Fruit fly (Drosophila melanogaster) whole organism, embryonic: Measurements from ENCODE around the gene SerRS.

Experiments used
- B-H1 ChIP-seq: fragments of 200-800 bp; sonication (Bioruptor generic); IDR thresholded peaks from 3 replicates; pipeline ENCODE4 v1.3.6; 2022; ENCODE audit warnings: missing biosample characterization, missing genetic modification characterization
- Bteb2 ChIP-seq: fragments of 200-800 bp; sonication (Bioruptor generic); optimal IDR thresholded peaks from 2 replicates; lab custom pipeline; 2016; ENCODE audit warnings: missing biosample characterization, missing genetic modification characterization
- CG1024 ChIP-seq: fragments of 200-800 bp; sonication (Bioruptor generic); IDR thresholded peaks from 2 replicates; pipeline ENCODE4 v1.3.6; 2022; ENCODE audit warnings: missing biosample characterization, missing genetic modification characterization
- CG10274 ChIP-seq: fragments of 200-800 bp; sonication (Bioruptor generic); optimal IDR thresholded peaks from 3 replicates; lab custom pipeline; 2017; ENCODE audit warnings: missing biosample characterization, mild to moderate bottlenecking, missing genetic modification characterization
- CG11723 ChIP-seq: fragments of 200-800 bp; sonication (Bioruptor generic); optimal IDR thresholded peaks from 2 replicates; lab custom pipeline; 2017; ENCODE audit warnings: missing biosample characterization, mild to moderate bottlenecking, missing genetic modification characterization
- CG12219 ChIP-seq: fragments of 200-800 bp; sonication (Bioruptor generic); optimal IDR thresholded peaks from 3 replicates; lab custom pipeline; 2018; ENCODE audit warnings: missing biosample characterization, mild to moderate bottlenecking, missing genetic modification characterization
- CG1529 ChIP-seq: fragments of 200-800 bp; sonication (Bioruptor generic); optimal IDR thresholded peaks from 3 replicates; lab custom pipeline; 2018; ENCODE audit warnings: missing biosample characterization, missing genetic modification characterization
- CG17359 ChIP-seq: fragments of 200-800 bp; sonication (Bioruptor generic); optimal IDR thresholded peaks from 3 replicates; lab custom pipeline; 2018; ENCODE audit warnings: missing biosample characterization, mild to moderate bottlenecking, missing genetic modification characterization, moderate library complexity
- CG17361 ChIP-seq: fragments of 200-800 bp; sonication (Bioruptor generic); IDR thresholded peaks from 3 replicates; pipeline ENCODE4 v1.3.6; 2022; ENCODE audit warnings: missing biosample characterization, missing genetic modification characterization
- CG17829 ChIP-seq: fragments of 200-800 bp; optimal IDR thresholded peaks from 2 replicates; lab custom pipeline; 2019; ENCODE audit warnings: missing biosample characterization, mild to moderate bottlenecking, missing genetic modification characterization, moderate library complexity
- CG18764 ChIP-seq: fragments of 200-800 bp; sonication (Bioruptor generic); optimal IDR thresholded peaks from 3 replicates; lab custom pipeline; 2016; ENCODE audit warnings: missing biosample characterization, missing genetic modification characterization
- CG31441 ChIP-seq: fragments of 200-800 bp; sonication (Bioruptor generic); IDR thresholded peaks from 2 replicates; pipeline ENCODE4 v1.3.6; 2022; ENCODE audit warnings: missing biosample characterization, missing genetic modification characterization
- CG32532 ChIP-seq: fragments of 200-800 bp; sonication (Bioruptor generic); IDR thresholded peaks from 2 replicates; pipeline ENCODE4 v1.3.6; 2022; ENCODE audit warnings: missing biosample characterization, missing genetic modification characterization
- CG32767 ChIP-seq: fragments of 200-800 bp; sonication (Bioruptor generic); IDR thresholded peaks from 2 replicates; pipeline ENCODE4 v1.3.6; 2022; ENCODE audit warnings: missing biosample characterization, missing genetic modification characterization
- CG34422 ChIP-seq: fragments of 200-800 bp; sonication (Bioruptor generic); IDR thresholded peaks from 3 replicates; pipeline ENCODE4 v1.3.6; 2022; ENCODE audit warnings: missing biosample characterization, missing genetic modification characterization
- CG3726 ChIP-seq: fragments of 200-800 bp; sonication (Bioruptor generic); IDR thresholded peaks from 3 replicates; pipeline ENCODE4, ENCODE4 v1.3.6; 2022; ENCODE audit warnings: missing biosample characterization, missing genetic modification characterization
- CG3847 ChIP-seq: fragments of 200-800 bp; sonication (Bioruptor generic); IDR thresholded peaks from 2 replicates; pipeline ENCODE4 v1.3.6; 2022; ENCODE audit warnings: missing biosample characterization, missing genetic modification characterization
- CG4404 ChIP-seq: fragments of 200-800 bp; sonication (Bioruptor generic); IDR thresholded peaks from 2 replicates; pipeline ENCODE4 v1.3.6; 2022; ENCODE audit warnings: missing biosample characterization, missing genetic modification characterization
- CG4707 ChIP-seq: fragments of 200-800 bp; sonication (Bioruptor generic); optimal IDR thresholded peaks from 2 replicates; lab custom pipeline; 2018; ENCODE audit warnings: missing biosample characterization, mild to moderate bottlenecking, missing genetic modification characterization, moderate library complexity
- CG4820 ChIP-seq: fragments of 200-800 bp; sonication (Bioruptor generic); optimal IDR thresholded peaks from 3 replicates; lab custom pipeline; 2016; ENCODE audit warnings: missing biosample characterization, missing genetic modification characterization
- CG6175 ChIP-seq: fragments of 200-800 bp; sonication (Bioruptor generic); IDR thresholded peaks from 3 replicates; pipeline ENCODE4 v1.3.6; 2022; ENCODE audit warnings: missing biosample characterization, missing genetic modification characterization
- CG6272 ChIP-seq: fragments of 200-800 bp; sonication (Bioruptor generic); IDR thresholded peaks from 2 replicates; pipeline ENCODE4 v1.3.6; 2022; ENCODE audit warnings: missing biosample characterization, missing genetic modification characterization
- CG6683 ChIP-seq: fragments of 200-800 bp; sonication (Bioruptor generic); optimal IDR thresholded peaks from 2 replicates; lab custom pipeline; 2017; ENCODE audit warnings: missing biosample characterization, mild to moderate bottlenecking, missing genetic modification characterization, missing genetic modification reagents
- CG7928 ChIP-seq: fragments of 200-800 bp; sonication (Bioruptor generic); optimal IDR thresholded peaks from 2 replicates; lab custom pipeline; 2017; ENCODE audit warnings: missing biosample characterization, mild to moderate bottlenecking, missing genetic modification characterization
- CG8359 ChIP-seq: fragments of 200-800 bp; sonication (Bioruptor generic); optimal IDR thresholded peaks from 2 replicates; lab custom pipeline; 2017; ENCODE audit warnings: missing biosample characterization, mild to moderate bottlenecking, missing genetic modification characterization, borderline replicate concordance
- Chrac-16 ChIP-seq: fragments of 200-800 bp; sonication (Bioruptor generic); optimal IDR thresholded peaks from 3 replicates; lab custom pipeline; 2016; ENCODE audit warnings: missing biosample characterization, missing genetic modification characterization
- D ChIP-seq, 2 experiments: fragments of 200-800 bp in 1 of 2; fragments of >200 bp in 1 of 2; sonication (Bioruptor generic) in 1 of 2; optimal IDR thresholded peaks; 2 replicates in 1 of 2; 3 replicates in 1 of 2; lab custom pipeline; 2017; ENCODE audit warnings: mild to moderate bottlenecking in 1 of 2, missing biosample characterization in 1 of 2, missing genetic modification characterization in 1 of 2, missing genetic modification reagents in 1 of 2
- Dfd ChIP-seq, 2 experiments: fragments of >200 bp; optimal IDR thresholded peaks; 2 replicates each; lab custom pipeline; 2017; ENCODE audit warnings: missing biosample characterization in 2 of 2, missing genetic modification characterization in 2 of 2
- Dp ChIP-seq: fragments of 200-800 bp; sonication (Bioruptor generic); optimal IDR thresholded peaks from 2 replicates; lab custom pipeline; 2018; ENCODE audit warnings: missing biosample characterization, mild to moderate bottlenecking, missing genetic modification characterization, moderate library complexity
- Drgx ChIP-seq: fragments of 200-800 bp; sonication (Bioruptor generic); IDR thresholded peaks from 2 replicates; pipeline ENCODE4 v1.3.6; 2022; ENCODE audit warnings: missing biosample characterization, missing genetic modification characterization
- E2f1 ChIP-seq: fragments of 200-800 bp; sonication (Bioruptor generic); IDR thresholded peaks from 2 replicates; pipeline ENCODE4 v1.3.6; 2022; ENCODE audit warnings: missing biosample characterization, missing genetic modification characterization
- E2f2 ChIP-seq: fragments of 200-800 bp; sonication (Bioruptor generic); IDR thresholded peaks from 2 replicates; pipeline ENCODE4 v1.3.6; 2022; ENCODE audit warnings: missing biosample characterization, missing genetic modification characterization
- HLH3B ChIP-seq: fragments of 200-800 bp; sonication (Bioruptor generic); IDR thresholded peaks from 2 replicates; pipeline ENCODE4 v1.3.6; 2022; ENCODE audit warnings: missing biosample characterization, missing genetic modification characterization
- HLH54F ChIP-seq: fragments of 200-800 bp; sonication (Bioruptor generic); optimal IDR thresholded peaks from 3 replicates; lab custom pipeline; 2016; ENCODE audit warnings: missing biosample characterization, missing genetic modification characterization
- Optix ChIP-seq: fragments of 200-800 bp; sonication (Bioruptor generic); IDR thresholded peaks from 3 replicates; pipeline ENCODE4 v1.3.6; 2022; ENCODE audit warnings: missing biosample characterization, missing genetic modification characterization
- Sox100B ChIP-seq: fragments of 200-800 bp; sonication (Bioruptor generic); optimal IDR thresholded peaks from 3 replicates; lab custom pipeline; 2018; ENCODE audit warnings: missing biosample characterization, mild to moderate bottlenecking, missing genetic modification characterization
- Vsx1 ChIP-seq: fragments of 200-800 bp; sonication (Bioruptor generic); optimal IDR thresholded peaks from 2 replicates; lab custom pipeline; 2017; ENCODE audit warnings: missing biosample characterization, mild to moderate bottlenecking, missing genetic modification characterization, missing genetic modification reagents
- bsh ChIP-seq, 2 experiments: fragments of 200-800 bp; sonication (Bioruptor generic); optimal IDR thresholded peaks; 2 replicates each; lab custom pipeline; 2017 to 2018; ENCODE audit warnings: mild to moderate bottlenecking in 2 of 2, missing biosample characterization in 2 of 2, missing genetic modification characterization in 2 of 2, moderate library complexity in 1 of 2
- dm ChIP-seq: fragments of 200-800 bp; sonication (Bioruptor generic); optimal IDR thresholded peaks from 3 replicates; lab custom pipeline; 2016; ENCODE audit warnings: missing biosample characterization, missing genetic modification characterization
- emc ChIP-seq: fragments of 200-800 bp; sonication (Bioruptor generic); optimal IDR thresholded peaks from 2 replicates; lab custom pipeline; 2016; ENCODE audit warnings: missing biosample characterization, missing genetic modification characterization
- exex ChIP-seq: fragments of 200-800 bp; sonication (Bioruptor generic); optimal IDR thresholded peaks from 4 replicates; lab custom pipeline; 2018; ENCODE audit warnings: missing biosample characterization, mild to moderate bottlenecking, missing genetic modification characterization, moderate library complexity
- hbn ChIP-seq: fragments of 200-800 bp; sonication (Bioruptor generic); IDR thresholded peaks from 2 replicates; pipeline ENCODE4 v1.3.6; 2022; ENCODE audit warnings: missing biosample characterization, missing genetic modification characterization; ENCODE audit not compliant: partially characterized antibody
- hkb ChIP-seq, 2 experiments: fragments of 200-800 bp in 1 of 2; fragments of >200 bp in 1 of 2; sonication (Bioruptor generic) in 1 of 2; IDR thresholded peaks in 1 of 2; optimal IDR thresholded peaks in 1 of 2; 2 replicates each; pipeline versions ENCODE4 v1.3.6 to Lab custom; 2017 to 2022; ENCODE audit warnings: missing biosample characterization in 1 of 2, missing genetic modification characterization in 1 of 2
- kah ChIP-seq: fragments of 200-800 bp; sonication (Bioruptor generic); optimal IDR thresholded peaks from 2 replicates; lab custom pipeline; 2018; ENCODE audit warnings: missing biosample characterization, mild to moderate bottlenecking, missing genetic modification characterization
- mld ChIP-seq: fragments of 200-800 bp; sonication (Bioruptor generic); IDR thresholded peaks from 3 replicates; pipeline ENCODE4 v1.3.6; 2022; ENCODE audit warnings: missing biosample characterization, missing genetic modification characterization; ENCODE audit not compliant: partially characterized antibody
- run ChIP-seq: fragments of 200-800 bp; sonication (Bioruptor generic); optimal IDR thresholded peaks from 3 replicates; lab custom pipeline; 2018; ENCODE audit warnings: missing biosample characterization, mild to moderate bottlenecking, missing genetic modification characterization
- sc ChIP-seq, 3 experiments: fragments of >200 bp in 2 of 3; fragments of 200-800 bp in 1 of 3; sonication (Bioruptor generic) in 1 of 3; optimal IDR thresholded peaks; 2 replicates in 2 of 3; 3 replicates in 1 of 3; lab custom pipeline; 2017; ENCODE audit warnings: mild to moderate bottlenecking in 1 of 3, missing biosample characterization in 1 of 3, missing genetic modification characterization in 1 of 3, missing genetic modification reagents in 1 of 3
- sd ChIP-seq: fragments of 200-800 bp; sonication (Bioruptor generic); optimal IDR thresholded peaks from 3 replicates; lab custom pipeline; 2018; ENCODE audit warnings: missing biosample characterization, mild to moderate bottlenecking, missing genetic modification characterization, moderate library complexity
- usp ChIP-seq: fragments of >200 bp; optimal IDR thresholded peaks from 2 replicates; lab custom pipeline; 2017; ENCODE audit warnings: missing biosample characterization, missing genetic modification characterization
- zf30C ChIP-seq: fragments of 200-800 bp; sonication (Bioruptor generic); optimal IDR thresholded peaks from 3 replicates; lab custom pipeline; 2018; ENCODE audit warnings: missing biosample characterization, mild to moderate bottlenecking, missing genetic modification characterization

SerRS gene

DNA sequence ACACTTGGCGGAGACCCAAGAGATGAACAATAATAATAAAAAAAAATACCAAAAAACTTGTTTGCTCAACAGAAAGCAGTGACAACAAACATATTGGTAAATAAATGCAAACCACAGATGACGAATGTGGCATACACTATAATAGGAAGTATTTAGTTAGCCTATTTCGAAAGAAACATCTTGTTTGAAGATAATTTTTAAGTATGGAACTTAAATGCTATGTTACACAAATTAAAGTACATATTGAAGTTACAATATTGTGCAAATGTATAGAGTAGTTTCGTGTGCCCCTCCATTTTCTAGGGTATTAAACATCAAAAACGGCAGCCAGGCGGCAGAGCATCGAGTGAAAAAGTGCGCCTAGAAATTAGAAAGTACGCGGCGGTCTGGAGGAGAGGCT, 33.8 kb downstream of the SerRS start (continued):
- TF ChIP-seq CG18764, result no peak
- TF ChIP-seq CG7928 (GFP tag; lab: Kevin White, UChicago), result no peak
- no peak for TF ChIP-seq exex
- no peak for TF ChIP-seq hbn (GFP tag; lab: Robert Waterston, UW)
- TF ChIP-seq run, result peak; percentile 56
- no peak for TF ChIP-seq CG10274 (GFP tag; lab: Kevin White, UChicago)
- no peak for TF ChIP-seq Bteb2 (GFP tag; lab: Kevin White, UChicago)
- TF ChIP-seq CG4404 (GFP tag; lab: Robert Waterston, UW), result no peak
- peak; percentile 70 for TF ChIP-seq CG4707
- TF ChIP-seq zf30C (GFP tag; lab: Kevin White, UChicago), result no peak
- no peak for TF ChIP-seq emc (GFP tag; lab: Kevin White, UChicago)
- no peak for TF ChIP-seq HLH54F (GFP tag; lab: Kevin White, UChicago)
- TF ChIP-seq bsh (GFP tag; optimal IDR thresholded peaks at IDR 0.05; lab: Kevin White, UChicago), result peak in 1 of 2 experiments; percentile 61
- TF ChIP-seq CG8359 (GFP tag; lab: Kevin White, UChicago), result no peak
- TF ChIP-seq sd (tag; lab: Kevin White, UChicago), result peak; percentile 20
- TF ChIP-seq Dp (GFP tag; lab: Kevin White, UChicago), result no peak
- peak; percentile 69 for TF ChIP-seq CG1529 (GFP tag; lab: Kevin White, UChicago)
- TF ChIP-seq CG32767 (GFP tag; lab: Robert Waterston, UW), result 0 out of 2 replicates have a peak, but pooled peaks have one; percentile 13
- no peak for TF ChIP-seq mld (GFP tag; lab: Robert Waterston, UW)
- peak; percentile 67; the same call in 2 of the 3 replicates for TF ChIP-seq CG17361 (GFP tag; lab: Robert Waterston, UW)
- TF ChIP-seq E2f1, result peak; percentile 42; the same call in 1 of the 2 replicates
- TF ChIP-seq CG34422 (GFP tag; lab: Robert Waterston, UW), result no peak
- TF ChIP-seq CG12219 (GFP tag; lab: Kevin White, UChicago), result peak; percentile 62
- no peak for TF ChIP-seq hkb (optimal IDR thresholded peaks at IDR 0.05; lab: Kevin White, UChicago)
- TF ChIP-seq hkb (GFP tag; IDR thresholded peaks at IDR 0.05; lab: Robert Waterston, UW), result 0 out of 2 replicates have a peak, but pooled peaks have one; percentile 55
- TF ChIP-seq sc (optimal IDR thresholded peaks at IDR 0.05; lab: Kevin White, UChicago), result no peak
- TF ChIP-seq sc (GFP tag; optimal IDR thresholded peaks at IDR 0.05; lab: Kevin White, UChicago), result peak; percentile 8
- TF ChIP-seq HLH3B (GFP tag; lab: Robert Waterston, UW), result peak; percentile 61
- TF ChIP-seq B-H1 (GFP tag; lab: Robert Waterston, UW), result no peak
- peak; percentile 75 for TF ChIP-seq Sox100B
- TF ChIP-seq CG3847, result no peak
- no peak for TF ChIP-seq CG6175 (GFP tag; lab: Robert Waterston, UW)
- peak; percentile 27 for TF ChIP-seq CG17829
- no peak for TF ChIP-seq CG6683 (GFP tag; lab: Kevin White, UChicago)
- TF ChIP-seq Optix (GFP tag; lab: Robert Waterston, UW), result no peak
- no peak for TF ChIP-seq CG1024 (GFP tag; lab: Robert Waterston, UW)
- no peak for TF ChIP-seq CG3726 (GFP tag; lab: Robert Waterston, UW)
- TF ChIP-seq usp (GFP tag; lab: Kevin White, UChicago), result no peak
- TF ChIP-seq CG11723, result peak; percentile 20
- TF ChIP-seq E2f2 (GFP tag; lab: Robert Waterston, UW), result no peak
- TF ChIP-seq CG4820 (GFP tag; lab: Kevin White, UChicago), result peak; percentile 12
- TF ChIP-seq Chrac-16 (GFP tag; lab: Kevin White, UChicago), result no peak
- no peak for TF ChIP-seq dm (GFP tag; lab: Kevin White, UChicago)
- TF ChIP-seq D (optimal IDR thresholded peaks at IDR 0.05; lab: Kevin White, UChicago), result no peak
- TF ChIP-seq D (GFP tag; optimal IDR thresholded peaks at IDR 0.05; lab: Kevin White, UChicago), result peak; percentile 57
- TF ChIP-seq Dfd (GFP tag; optimal IDR thresholded peaks at IDR 0.05; lab: Kevin White, UChicago), result no peak
- peak; percentile 76 for TF ChIP-seq Drgx
- no peak for TF ChIP-seq CG32532
- TF ChIP-seq CG6272, result no peak
- peak; percentile 51 for TF ChIP-seq kah (GFP tag; lab: Kevin White, UChicago)
- TF ChIP-seq CG17359 (tag; lab: Kevin White, UChicago), result peak; percentile 80
- TF ChIP-seq Vsx1 (GFP tag; lab: Kevin White, UChicago), result no peak
- TF ChIP-seq CG31441 (GFP tag; lab: Robert Waterston, UW), result peak; percentile 67
